Worm (Caenorhabditis elegans) whole organism, L2 larva: ENCODE measurements around the gene ama-1.
A peak's percentile ranks its signal among the peaks of the same experiment; 100 is the strongest.

Source experiments
- C34F6.9 ChIP-seq: fragments of 150-350 bp; optimal IDR thresholded peaks from 2 replicates; lab custom pipeline; 2014; ENCODE audit warnings: missing biosample characterization, missing genetic modification characterization
- R02D3.7 ChIP-seq: fragments of 150-350 bp; optimal IDR thresholded peaks from 2 replicates; lab custom pipeline; 2014; ENCODE audit warnings: missing biosample characterization, missing genetic modification characterization
- Y55F3AM.14 ChIP-seq: fragments of 200-800 bp; sonication (Bioruptor generic); optimal IDR thresholded peaks from 2 replicates; lab custom pipeline; 2018; ENCODE audit warnings: mild to moderate bottlenecking, missing genetic modification characterization, missing compliant biosample characterization
- ZK546.5 ChIP-seq: sonication (generic microtip); optimal IDR thresholded peaks from 2 replicates; lab custom pipeline; 2017; ENCODE audit warnings: missing biosample characterization, missing genetic modification characterization
- aly-2 ChIP-seq: fragments of 150-350 bp; optimal IDR thresholded peaks from 2 replicates; lab custom pipeline; 2014; ENCODE audit warnings: missing biosample characterization, missing genetic modification characterization
- ama-1 ChIP-seq: fragments of 150-350 bp; optimal IDR thresholded peaks from 2 replicates; lab custom pipeline; 2018; ENCODE audit warnings: inconsistent platforms
- ceh-16 ChIP-seq: fragments of 150-350 bp; optimal IDR thresholded peaks from 2 replicates; lab custom pipeline; 2014; ENCODE audit warnings: missing biosample characterization, missing genetic modification characterization
- ceh-82 ChIP-seq: fragments of 150-350 bp; optimal IDR thresholded peaks from 2 replicates; lab custom pipeline; 2014; ENCODE audit warnings: missing biosample characterization, missing genetic modification characterization
- dmd-4 ChIP-seq: sonication (generic microtip); optimal IDR thresholded peaks from 2 replicates; lab custom pipeline; 2017; ENCODE audit warnings: missing biosample characterization, missing genetic modification characterization
- egl-27 ChIP-seq: sonication (generic microtip); optimal IDR thresholded peaks from 3 replicates; lab custom pipeline; 2017; ENCODE audit warnings: missing biosample characterization, missing genetic modification reagents, missing genetic modification characterization
- elt-3 ChIP-seq: sonication (generic microtip); optimal IDR thresholded peaks from 2 replicates; lab custom pipeline; 2017; ENCODE audit warnings: missing biosample characterization, missing genetic modification characterization
- fos-1 ChIP-seq: fragments of 150-350 bp; optimal IDR thresholded peaks from 2 replicates; lab custom pipeline; 2014; ENCODE audit warnings: missing biosample characterization, missing genetic modification characterization
- lin-39 ChIP-seq: fragments of 150-350 bp; optimal IDR thresholded peaks from 2 replicates; lab custom pipeline; 2014; ENCODE audit warnings: missing biosample characterization, missing genetic modification reagents, missing genetic modification characterization
- lsy-2 ChIP-seq, 2 experiments: fragments of 150-350 bp in 1 of 2; sonication (generic microtip) in 1 of 2; optimal IDR thresholded peaks; 2 replicates each; lab custom pipeline; 2014 to 2017; ENCODE audit warnings: missing biosample characterization in 2 of 2, missing genetic modification characterization in 2 of 2
- mab-5 ChIP-seq: fragments of 150-350 bp; optimal IDR thresholded peaks from 2 replicates; lab custom pipeline; 2014; ENCODE audit warnings: missing biosample characterization, missing genetic modification characterization
- mbf-1 ChIP-seq: sonication (generic microtip); optimal IDR thresholded peaks from 2 replicates; lab custom pipeline; 2017; ENCODE audit warnings: missing biosample characterization, missing genetic modification characterization
- mdl-1 ChIP-seq, 2 experiments: fragments of 150-350 bp in 1 of 2; sonication (generic microtip) in 1 of 2; optimal IDR thresholded peaks; 2 replicates each; lab custom pipeline; 2017; ENCODE audit warnings: missing biosample characterization in 2 of 2, missing genetic modification characterization in 2 of 2
- nhr-10 ChIP-seq: sonication (generic microtip); optimal IDR thresholded peaks from 2 replicates; lab custom pipeline; 2017; ENCODE audit warnings: missing biosample characterization, missing genetic modification characterization
- nhr-11 ChIP-seq: fragments of 150-350 bp; optimal IDR thresholded peaks from 2 replicates; lab custom pipeline; 2014; ENCODE audit warnings: missing biosample characterization, missing genetic modification characterization
- nhr-12 ChIP-seq: fragments of 150-350 bp; optimal IDR thresholded peaks from 2 replicates; lab custom pipeline; 2014; ENCODE audit warnings: missing biosample characterization, missing genetic modification characterization
- nhr-129 ChIP-seq: fragments of 150-350 bp; optimal IDR thresholded peaks from 2 replicates; lab custom pipeline; 2014; ENCODE audit warnings: missing biosample characterization, missing genetic modification characterization
- nhr-21 ChIP-seq: fragments of 150-350 bp; optimal IDR thresholded peaks from 2 replicates; lab custom pipeline; 2014; ENCODE audit warnings: missing biosample characterization, missing genetic modification characterization
- nhr-23 ChIP-seq: fragments of 150-350 bp; optimal IDR thresholded peaks from 2 replicates; lab custom pipeline; 2014; ENCODE audit warnings: missing biosample characterization, missing genetic modification reagents, missing genetic modification characterization
- nhr-237 ChIP-seq: fragments of 150-350 bp; optimal IDR thresholded peaks from 2 replicates; lab custom pipeline; 2014; ENCODE audit warnings: missing biosample characterization, missing genetic modification characterization
- nhr-25 ChIP-seq: fragments of 150-350 bp; sonication (generic microtip); optimal IDR thresholded peaks from 3 replicates; lab custom pipeline; 2014; ENCODE audit warnings: missing biosample characterization, missing genetic modification characterization
- nhr-6 ChIP-seq: fragments of 150-350 bp; optimal IDR thresholded peaks from 2 replicates; lab custom pipeline; 2014; ENCODE audit warnings: missing biosample characterization, missing genetic modification characterization
- nhr-77 ChIP-seq: fragments of 150-350 bp; optimal IDR thresholded peaks from 2 replicates; lab custom pipeline; 2014; ENCODE audit warnings: missing biosample characterization, missing genetic modification characterization
- sem-4 ChIP-seq: fragments of 150-350 bp; optimal IDR thresholded peaks from 2 replicates; lab custom pipeline; 2014; ENCODE audit warnings: missing biosample characterization, missing genetic modification reagents, missing genetic modification characterization
- skn-1 ChIP-seq: sonication (generic microtip); optimal IDR thresholded peaks from 2 replicates; lab custom pipeline; 2017; ENCODE audit warnings: missing biosample characterization, missing genetic modification characterization
- sma-3 ChIP-seq: sonication (generic microtip); optimal IDR thresholded peaks from 2 replicates; lab custom pipeline; 2016; ENCODE audit warnings: missing genetic modification reagents, missing genetic modification characterization, missing compliant biosample characterization
- sma-9 ChIP-seq, 2 experiments: fragments of 150-350 bp in 1 of 2; sonication (generic microtip) in 1 of 2; optimal IDR thresholded peaks; 2 replicates each; lab custom pipeline; 2014 to 2016; ENCODE audit warnings: missing genetic modification characterization in 2 of 2, mild to moderate bottlenecking in 1 of 2, missing biosample characterization in 1 of 2, missing compliant biosample characterization in 1 of 2, missing genetic modification reagents in 1 of 2, moderate library complexity in 1 of 2
- snpc-4 ChIP-seq: fragments of 150-350 bp; optimal IDR thresholded peaks from 2 replicates; lab custom pipeline; 2014; ENCODE audit warnings: missing biosample characterization, missing genetic modification characterization
- unc-55 ChIP-seq: fragments of 150-350 bp; sonication (generic microtip); optimal IDR thresholded peaks from 3 replicates; lab custom pipeline; 2014; ENCODE audit warnings: missing biosample characterization, missing genetic modification reagents, missing genetic modification characterization
- unc-62 ChIP-seq: fragments of 150-350 bp; optimal IDR thresholded peaks from 2 replicates; lab custom pipeline; 2014; ENCODE audit warnings: missing biosample characterization, missing genetic modification reagents, missing genetic modification characterization
- zag-1 ChIP-seq: fragments of 150-350 bp; optimal IDR thresholded peaks from 2 replicates; lab custom pipeline; 2014; ENCODE audit warnings: missing biosample characterization, missing genetic modification characterization
- ztf-11 ChIP-seq: sonication (generic microtip); optimal IDR thresholded peaks from 2 replicates; lab custom pipeline; 2017; ENCODE audit warnings: missing biosample characterization, missing genetic modification characterization

ama-1 gene

DNA sequence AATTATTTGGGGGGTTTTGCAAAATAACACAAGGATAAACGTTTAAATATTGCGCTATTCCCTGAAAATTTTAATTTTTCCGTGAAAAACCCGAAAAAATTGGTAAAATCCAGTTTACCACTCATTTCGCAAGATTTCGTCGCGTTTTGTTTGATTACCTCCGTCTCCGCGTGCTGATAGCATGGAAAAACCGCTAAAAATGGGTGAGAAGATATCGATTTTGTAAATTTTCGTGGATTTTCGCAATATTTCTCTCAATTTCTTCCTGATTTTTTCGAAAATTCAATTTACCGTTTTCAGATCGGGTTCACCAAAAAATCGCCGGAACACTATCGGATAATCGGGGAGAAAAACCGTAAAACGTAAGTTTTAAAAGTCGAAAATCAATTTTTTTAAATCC is at the start of gene ama-1:
Gene ama-1 (plus strand): TSS at position 301 of the 400 bp plus-strand sequence.
- TF ChIP-seq sma-9 (GFP tag; optimal IDR thresholded peaks at IDR 0.05; lab: Kevin White, UChicago) (no peak), sma-9 (tag; optimal IDR thresholded peaks at IDR 0.05; lab: Kevin White, UChicago) (no peak), nhr-11 (tag; lab: Kevin White, UChicago) (no peak)

DNA sequence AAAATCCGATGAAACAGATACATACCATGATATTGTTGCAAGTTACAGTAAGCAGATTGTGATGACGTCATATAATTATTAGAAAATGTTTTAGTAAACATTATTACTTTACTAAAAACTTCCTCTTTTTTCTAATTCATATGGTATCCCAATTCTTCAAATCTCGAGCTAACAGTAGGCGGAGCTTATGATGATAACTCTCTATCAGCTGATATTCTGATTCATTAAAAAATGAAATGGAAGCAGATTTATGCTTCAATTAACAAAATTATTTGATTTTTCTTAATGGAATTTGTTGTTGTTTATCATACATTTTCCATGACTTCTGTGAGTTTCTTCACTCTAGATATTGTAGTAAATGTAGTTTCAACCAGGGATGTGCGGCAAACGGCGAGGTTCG is 43.6 kb upstream of the ama-1 start, which contains the start of gene pax-2:
Gene pax-2 (minus strand): TSS at position 101 of the 400 bp plus-strand sequence.
- TF ChIP-seq skn-1 (tag; lab: Kevin White, UChicago) (no peak), nhr-25 (tag; lab: Kevin White, UChicago) (no peak), lin-39 (tag; lab: Kevin White, UChicago) (no peak)

DNA sequence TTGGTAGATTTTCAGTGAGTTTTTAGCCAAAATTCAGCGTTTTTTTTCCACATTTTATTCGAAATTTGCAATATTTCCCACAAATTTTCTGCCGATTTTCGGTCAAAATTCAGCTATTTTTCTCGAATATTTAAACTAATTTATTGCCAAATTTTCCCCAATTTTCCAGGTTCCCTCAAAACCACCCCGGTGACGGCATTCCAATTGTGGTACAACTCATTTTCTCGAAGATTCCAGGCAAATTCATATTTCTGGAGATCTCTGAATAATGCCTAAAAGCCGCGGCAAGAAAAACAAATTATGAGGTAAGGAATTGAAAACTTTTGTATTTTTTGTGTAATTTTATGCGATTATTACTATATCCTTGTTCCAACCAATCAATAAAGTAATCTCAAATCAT is 40.8 kb upstream of the ama-1 start, which contains the start of gene osgn-1:
Gene osgn-1 (plus strand): TSS at position 301 of the 400 bp plus-strand sequence.
- TF ChIP-seq ZK546.5 (tag; lab: Kevin White, UChicago) = no peak
- TF ChIP-seq C34F6.9 = no peak
- no peak for TF ChIP-seq nhr-77 (tag; lab: Kevin White, UChicago)
- TF ChIP-seq nhr-12 = no peak
- TF ChIP-seq ceh-82 (tag; lab: Kevin White, UChicago) = no peak
- TF ChIP-seq elt-3 (tag; lab: Kevin White, UChicago) = no peak
- no peak for TF ChIP-seq nhr-129
- no peak for TF ChIP-seq sma-9 (GFP tag; optimal IDR thresholded peaks at IDR 0.05; lab: Kevin White, UChicago)
- no peak for TF ChIP-seq sma-9 (tag; optimal IDR thresholded peaks at IDR 0.05; lab: Kevin White, UChicago)
- no peak for TF ChIP-seq fos-1 (tag; lab: Kevin White, UChicago)

DNA sequence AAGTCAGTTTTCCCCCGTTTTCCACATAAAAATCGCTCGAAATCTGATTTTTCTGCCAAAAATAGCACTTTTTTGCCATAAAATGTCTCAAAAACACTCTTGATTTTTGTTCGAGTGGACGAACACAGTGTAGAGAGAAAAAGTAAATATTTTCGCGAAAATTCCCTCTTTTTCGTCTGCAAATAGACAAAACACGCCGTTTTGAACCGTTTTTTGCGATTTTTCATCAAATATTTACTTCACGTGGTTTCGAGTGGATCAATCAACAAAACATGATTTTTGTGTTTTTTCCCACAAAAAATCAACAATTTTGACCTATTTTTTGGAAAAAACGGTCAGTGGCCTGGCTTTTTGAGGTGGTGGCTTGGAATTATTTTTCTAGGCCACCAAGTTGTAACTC is 38.8 kb upstream of the ama-1 start:
- TF ChIP-seq sma-9 (GFP tag; optimal IDR thresholded peaks at IDR 0.05; lab: Kevin White, UChicago) (no peak), sma-9 (tag; optimal IDR thresholded peaks at IDR 0.05; lab: Kevin White, UChicago) (no peak), nhr-21 (no peak), ztf-11 (tag; lab: Kevin White, UChicago) (no peak), ceh-16 (tag; lab: Kevin White, UChicago) (no peak), ama-1 (lab: Kevin White, UChicago) (no peak), mab-5 (no peak), C34F6.9 (no peak), nhr-77 (tag; lab: Kevin White, UChicago) (no peak), aly-2 (tag; lab: Kevin White, UChicago) (no peak), mdl-1 (tag; optimal IDR thresholded peaks at IDR 0.05; lab: Kevin White, UChicago) (no peak), sma-3 (GFP tag; lab: Kevin White, UChicago) (no peak), nhr-10 (tag; lab: Kevin White, UChicago) (no peak), nhr-12 (no peak), unc-62 (GFP tag; lab: Kevin White, UChicago) (no peak), zag-1 (tag; lab: Kevin White, UChicago) (no peak), egl-27 (tag; lab: Kevin White, UChicago) (no peak), ceh-82 (tag; lab: Kevin White, UChicago) (no peak)

DNA sequence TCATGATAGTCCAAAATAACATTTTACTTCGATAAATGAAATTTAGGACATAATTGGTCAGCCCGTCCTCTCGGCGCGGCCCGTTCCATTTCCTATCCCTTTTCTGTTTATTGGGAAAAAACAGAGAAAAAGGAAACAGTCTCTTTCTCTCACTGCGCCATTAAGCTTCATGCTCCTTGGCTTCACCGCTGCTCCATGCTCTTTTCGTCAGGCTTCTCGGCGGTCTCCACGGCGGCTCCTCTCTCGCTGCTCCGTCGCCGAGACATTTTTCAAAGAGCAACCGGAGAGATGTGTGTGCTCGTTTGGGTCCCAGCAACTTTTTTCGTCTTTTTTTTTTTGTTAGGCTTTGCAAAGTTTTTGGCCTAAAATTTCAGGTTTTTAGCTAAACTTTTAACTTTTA is 37.0 kb upstream of the ama-1 start:
- peak; percentile 36 for TF ChIP-seq sma-9 (GFP tag; optimal IDR thresholded peaks at IDR 0.05; lab: Kevin White, UChicago)
- no peak for TF ChIP-seq sma-9 (tag; optimal IDR thresholded peaks at IDR 0.05; lab: Kevin White, UChicago)
- TF ChIP-seq mbf-1 (tag; lab: Kevin White, UChicago) = no peak
- no peak for TF ChIP-seq nhr-77 (tag; lab: Kevin White, UChicago)
- peak; percentile 29 for TF ChIP-seq zag-1 (tag; lab: Kevin White, UChicago)
- peak; percentile 56 to 67 for TF ChIP-seq mdl-1 (tag; optimal IDR thresholded peaks at IDR 0.05; lab: Kevin White, UChicago)
- TF ChIP-seq C34F6.9 = peak; percentile 40

DNA sequence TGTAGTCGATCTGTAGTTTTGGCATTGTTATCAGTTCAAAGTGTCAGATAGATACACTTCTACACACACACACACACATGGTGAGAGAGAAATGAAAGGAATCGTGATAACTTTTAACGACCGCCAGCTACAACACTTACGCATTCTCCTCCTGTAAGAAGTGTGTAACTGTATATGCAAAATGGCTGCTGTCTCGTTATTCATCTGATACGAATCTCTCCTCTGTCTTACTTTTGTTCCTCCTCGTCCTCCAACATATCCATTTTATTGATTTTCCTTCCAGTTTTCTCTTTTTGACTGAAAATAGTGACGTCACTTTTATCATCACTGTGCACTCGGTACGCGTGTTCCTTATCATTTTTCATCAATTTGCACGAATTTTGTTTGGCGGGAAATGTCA is 35.1 kb upstream of the ama-1 start:
- TF ChIP-seq lin-39 (tag; lab: Kevin White, UChicago) (no peak), ama-1 (lab: Kevin White, UChicago) (peak; percentile 1), nhr-23 (tag; lab: Kevin White, UChicago) (no peak), sma-9 (GFP tag; optimal IDR thresholded peaks at IDR 0.05; lab: Kevin White, UChicago) (peak; percentile 45), sma-9 (tag; optimal IDR thresholded peaks at IDR 0.05; lab: Kevin White, UChicago) (no peak), fos-1 (tag; lab: Kevin White, UChicago) (peak; percentile 64), dmd-4 (tag; lab: Kevin White, UChicago) (no peak), unc-62 (GFP tag; lab: Kevin White, UChicago) (no peak)

DNA sequence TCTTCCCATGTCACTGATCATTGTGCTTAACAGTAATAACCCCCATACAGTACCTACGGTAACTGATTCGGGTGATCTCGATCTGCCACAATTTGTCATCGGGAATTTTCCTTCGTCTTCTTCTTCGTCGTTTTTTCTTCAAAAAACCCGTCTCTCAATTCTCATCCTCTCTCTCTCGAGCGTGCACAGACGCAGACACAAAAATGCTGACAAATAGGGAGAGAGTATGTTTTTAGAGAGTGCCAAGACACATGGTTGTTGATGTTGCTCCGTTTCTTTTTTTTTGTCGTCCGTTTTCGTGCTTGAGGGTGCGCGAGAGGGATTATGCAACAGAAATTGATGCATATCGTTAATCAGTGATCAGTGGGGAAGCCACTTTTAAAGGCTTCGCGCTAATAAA is 32.5 kb upstream of the ama-1 start:
- peak; percentile 82 for TF ChIP-seq ama-1 (lab: Kevin White, UChicago)
- TF ChIP-seq sem-4 (tag; lab: Kevin White, UChicago) = peak; percentile 6
- TF ChIP-seq fos-1 (tag; lab: Kevin White, UChicago) = peak; percentile 70
- TF ChIP-seq ceh-82 (tag; lab: Kevin White, UChicago) = no peak
- peak; percentile 85 for TF ChIP-seq nhr-129
- TF ChIP-seq Y55F3AM.14 (GFP tag; lab: Kevin White, UChicago) = no peak
- peak; percentile 38 for TF ChIP-seq nhr-6
- no peak for TF ChIP-seq snpc-4 (tag; lab: Kevin White, UChicago)
- TF ChIP-seq sma-9 (GFP tag; optimal IDR thresholded peaks at IDR 0.05; lab: Kevin White, UChicago) = peak; percentile 76
- TF ChIP-seq sma-9 (tag; optimal IDR thresholded peaks at IDR 0.05; lab: Kevin White, UChicago) = no peak
- TF ChIP-seq skn-1 (tag; lab: Kevin White, UChicago) = peak; percentile 100
- no peak for TF ChIP-seq R02D3.7 (tag; lab: Kevin White, UChicago)
- peak; percentile 81 for TF ChIP-seq C34F6.9
- TF ChIP-seq nhr-11 (tag; lab: Kevin White, UChicago) = no peak
- TF ChIP-seq lin-39 (tag; lab: Kevin White, UChicago) = no peak
- no peak for TF ChIP-seq aly-2 (tag; lab: Kevin White, UChicago)
- peak; percentile 92 for TF ChIP-seq unc-55 (GFP tag; lab: Kevin White, UChicago)
- peak; percentile 39 for TF ChIP-seq egl-27 (tag; lab: Kevin White, UChicago)
- peak; percentile 36 to 78 for TF ChIP-seq lsy-2 (tag; optimal IDR thresholded peaks at IDR 0.05; lab: Kevin White, UChicago)
- TF ChIP-seq nhr-237 (tag; lab: Kevin White, UChicago) = no peak
- no peak for TF ChIP-seq ZK546.5 (tag; lab: Kevin White, UChicago)
